Worm (Caenorhabditis elegans) whole organism, L2 larva: ENCODE measurements around the gene C54F6.6.

Experiments used
- F13H6.1 ChIP-seq: sonication (generic microtip); optimal IDR thresholded peaks from 2 replicates; lab custom pipeline; 2016; ENCODE audit warnings: missing genetic modification characterization, missing compliant biosample characterization
- alr-1 ChIP-seq: fragments of 150-350 bp; optimal IDR thresholded peaks from 2 replicates; lab custom pipeline; 2014; ENCODE audit warnings: missing biosample characterization, missing genetic modification characterization
- ama-1 ChIP-seq: fragments of 150-350 bp; optimal IDR thresholded peaks from 2 replicates; lab custom pipeline; 2018; ENCODE audit warnings: inconsistent platforms
- crh-2 ChIP-seq: sonication (generic microtip); optimal IDR thresholded peaks from 2 replicates; lab custom pipeline; 2017; ENCODE audit warnings: missing biosample characterization, missing genetic modification characterization
- elt-1 ChIP-seq: fragments of 150-350 bp; optimal IDR thresholded peaks from 2 replicates; lab custom pipeline; 2014; ENCODE audit warnings: missing biosample characterization, missing genetic modification characterization
- lin-11 ChIP-seq: fragments of 150-350 bp; sonication (generic microtip); optimal IDR thresholded peaks from 2 replicates; lab custom pipeline; 2014; ENCODE audit warnings: missing biosample characterization, missing genetic modification characterization, inconsistent platforms, mixed read lengths
- nhr-10 ChIP-seq: sonication (generic microtip); optimal IDR thresholded peaks from 2 replicates; lab custom pipeline; 2017; ENCODE audit warnings: missing biosample characterization, missing genetic modification characterization
- peb-1 ChIP-seq: fragments of 150-350 bp; optimal IDR thresholded peaks from 2 replicates; lab custom pipeline; 2014; ENCODE audit warnings: missing biosample characterization, missing genetic modification characterization
- sem-4 ChIP-seq: fragments of 150-350 bp; optimal IDR thresholded peaks from 2 replicates; lab custom pipeline; 2014; ENCODE audit warnings: missing biosample characterization, missing genetic modification reagents, missing genetic modification characterization
- snpc-4 ChIP-seq: fragments of 150-350 bp; optimal IDR thresholded peaks from 2 replicates; lab custom pipeline; 2014; ENCODE audit warnings: missing biosample characterization, missing genetic modification characterization
- ztf-4 ChIP-seq: fragments of 150-350 bp; optimal IDR thresholded peaks from 2 replicates; lab custom pipeline; 2014; ENCODE audit warnings: missing biosample characterization, missing genetic modification characterization

The C54F6.6 gene

DNA sequence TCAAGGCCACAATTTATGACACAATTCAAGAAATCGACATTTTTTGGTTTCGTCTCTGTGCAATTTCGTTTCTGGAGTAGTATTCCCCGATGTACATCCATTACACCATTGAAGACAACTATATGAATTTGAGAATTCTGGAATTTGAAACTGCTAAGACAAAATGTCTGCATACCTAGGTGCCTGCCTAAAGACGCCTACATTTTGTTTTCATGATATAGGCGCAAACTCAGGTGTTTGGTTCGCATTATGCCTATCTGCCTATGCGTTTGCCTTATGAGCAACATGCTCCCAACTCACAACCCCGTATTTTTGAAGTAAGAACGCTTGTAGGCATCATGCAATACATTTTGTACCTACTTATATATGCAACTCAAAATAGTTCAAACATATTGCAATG, 47.5 kb downstream of the C54F6.6 start, which contains the start of gene F19F10.14:
F19F10.14 (minus strand) TSS at position 101 of the 400 bp plus-strand sequence.
- no peak for TF ChIP-seq snpc-4 (tag; lab: Kevin White, UChicago)
- no peak for TF ChIP-seq ama-1 (lab: Kevin White, UChicago)
- TF ChIP-seq nhr-10 (tag; lab: Kevin White, UChicago): no peak
- no peak for TF ChIP-seq peb-1
- TF ChIP-seq sem-4: no peak
- no peak for TF ChIP-seq elt-1 (tag; lab: Kevin White, UChicago)
- TF ChIP-seq lin-11: no peak
- no peak for TF ChIP-seq alr-1 (tag; lab: Kevin White, UChicago)
- no peak for TF ChIP-seq crh-2
- no peak for TF ChIP-seq ztf-4 (tag; lab: Kevin White, UChicago)
- TF ChIP-seq F13H6.1 (tag; lab: Kevin White, UChicago): no peak
